Fruit fly (Drosophila melanogaster) whole organism, embryonic: ENCODE measurements around the gene CG14787.

Experiments
- Atf-2 ChIP-seq: fragments of 200-800 bp; sonication (Bioruptor generic); optimal IDR thresholded peaks from 2 replicates; lab custom pipeline; 2016; ENCODE audit warnings: missing biosample characterization, missing genetic modification characterization
- CG1024 ChIP-seq: fragments of 200-800 bp; sonication (Bioruptor generic); IDR thresholded peaks from 2 replicates; pipeline ENCODE4 v1.3.6; 2022; ENCODE audit warnings: missing biosample characterization, missing genetic modification characterization
- CG10462 ChIP-seq: fragments of 200-800 bp; sonication (Bioruptor generic); optimal IDR thresholded peaks from 2 replicates; lab custom pipeline; 2016; ENCODE audit warnings: missing biosample characterization, missing genetic modification characterization
- CG10543 ChIP-seq: fragments of 200-800 bp; sonication (Bioruptor generic); optimal IDR thresholded peaks from 3 replicates; lab custom pipeline; 2017; ENCODE audit warnings: missing biosample characterization, mild to moderate bottlenecking, missing genetic modification characterization, moderate library complexity
- CG11504 ChIP-seq: fragments of 200-800 bp; sonication (Bioruptor generic); optimal IDR thresholded peaks from 3 replicates; lab custom pipeline; 2019; ENCODE audit warnings: missing biosample characterization, mild to moderate bottlenecking, missing genetic modification characterization, moderate library complexity
- CG12219 ChIP-seq: fragments of 200-800 bp; sonication (Bioruptor generic); optimal IDR thresholded peaks from 3 replicates; lab custom pipeline; 2018; ENCODE audit warnings: missing biosample characterization, mild to moderate bottlenecking, missing genetic modification characterization
- CG12659 ChIP-seq: fragments of 200-800 bp; sonication (Bioruptor generic); optimal IDR thresholded peaks from 3 replicates; lab custom pipeline; 2017; ENCODE audit warnings: mild to moderate bottlenecking, missing biosample characterization, missing genetic modification reagents, missing genetic modification characterization
- CG13775 ChIP-seq: fragments of 200-800 bp; sonication (Bioruptor generic); optimal IDR thresholded peaks from 3 replicates; lab custom pipeline; 2017; ENCODE audit warnings: missing biosample characterization, mild to moderate bottlenecking, missing genetic modification characterization
- CG14860 ChIP-seq: fragments of 200-800 bp; sonication (Bioruptor generic); IDR thresholded peaks from 3 replicates; pipeline ENCODE4 v1.3.6; 2022; ENCODE audit warnings: missing biosample characterization, missing genetic modification characterization; ENCODE audit not compliant: partially characterized antibody
- CG15269 ChIP-seq: fragments of 200-800 bp; sonication (Bioruptor generic); optimal IDR thresholded peaks from 2 replicates; lab custom pipeline; 2018; ENCODE audit warnings: missing biosample characterization, mild to moderate bottlenecking, missing genetic modification characterization, moderate library complexity
- CG1602 ChIP-seq: fragments of 200-800 bp; sonication (Bioruptor generic); optimal IDR thresholded peaks from 3 replicates; lab custom pipeline; 2016; ENCODE audit warnings: missing biosample characterization, missing genetic modification characterization
- CG16779 ChIP-seq: fragments of 200-800 bp; sonication (Bioruptor generic); IDR thresholded peaks from 2 replicates; pipeline ENCODE4 v1.3.6; 2022; ENCODE audit warnings: missing biosample characterization, missing genetic modification characterization
- CG2889 ChIP-seq: fragments of 200-800 bp; sonication (Bioruptor generic); IDR thresholded peaks from 3 replicates; pipeline ENCODE4 v1.3.6; 2022; ENCODE audit warnings: missing biosample characterization, missing genetic modification characterization
- CG30431 ChIP-seq: fragments of 200-800 bp; sonication (Bioruptor generic); optimal IDR thresholded peaks from 2 replicates; lab custom pipeline; 2017; ENCODE audit warnings: missing biosample characterization, missing genetic modification characterization
- CG32532 ChIP-seq: fragments of 200-800 bp; sonication (Bioruptor generic); IDR thresholded peaks from 2 replicates; pipeline ENCODE4 v1.3.6; 2022; ENCODE audit warnings: missing biosample characterization, missing genetic modification characterization
- CG3407 ChIP-seq: fragments of 200-800 bp; sonication (Bioruptor generic); optimal IDR thresholded peaks from 2 replicates; lab custom pipeline; 2018; ENCODE audit warnings: missing biosample characterization, mild to moderate bottlenecking, missing genetic modification characterization
- CG7963 ChIP-seq: fragments of 200-800 bp; sonication (Bioruptor generic); IDR thresholded peaks from 3 replicates; pipeline ENCODE4 v1.3.6; 2022; ENCODE audit warnings: missing biosample characterization, missing genetic modification characterization; ENCODE audit not compliant: partially characterized antibody
- CG9817 ChIP-seq: fragments of 200-800 bp; sonication (Bioruptor generic); optimal IDR thresholded peaks from 2 replicates; lab custom pipeline; 2018; ENCODE audit warnings: missing biosample characterization, mild to moderate bottlenecking, missing genetic modification characterization, moderate library complexity
- D19B ChIP-seq: fragments of 200-800 bp; sonication (Bioruptor generic); optimal IDR thresholded peaks from 2 replicates; lab custom pipeline; 2017; ENCODE audit warnings: missing biosample characterization, mild to moderate bottlenecking, missing genetic modification characterization
- Dip2 ChIP-seq: fragments of 200-800 bp; sonication (Bioruptor generic); IDR thresholded peaks from 2 replicates; pipeline ENCODE4 v1.3.6; 2022; ENCODE audit warnings: missing biosample characterization, missing genetic modification characterization
- Drgx ChIP-seq: fragments of 200-800 bp; sonication (Bioruptor generic); IDR thresholded peaks from 2 replicates; pipeline ENCODE4 v1.3.6; 2022; ENCODE audit warnings: missing biosample characterization, missing genetic modification characterization
- Fer3 ChIP-seq: fragments of 200-800 bp; sonication (Bioruptor generic); optimal IDR thresholded peaks from 2 replicates; lab custom pipeline; 2018; ENCODE audit warnings: missing biosample characterization, mild to moderate bottlenecking, missing genetic modification characterization, moderate library complexity
- H2.0 ChIP-seq: fragments of 200-800 bp; sonication (Bioruptor generic); IDR thresholded peaks from 2 replicates; pipeline ENCODE4 v1.3.6; 2022; ENCODE audit warnings: missing biosample characterization, missing genetic modification characterization
- HLH4C ChIP-seq: fragments of 200-800 bp; sonication (Bioruptor generic); IDR thresholded peaks from 3 replicates; pipeline ENCODE4 v1.3.6; 2022; ENCODE audit warnings: missing biosample characterization, missing genetic modification characterization; ENCODE audit not compliant: partially characterized antibody
- Hey ChIP-seq: fragments of 200-800 bp; sonication (Bioruptor generic); optimal IDR thresholded peaks from 3 replicates; lab custom pipeline; 2018; ENCODE audit warnings: missing biosample characterization, mild to moderate bottlenecking, missing genetic modification characterization
- Hmr ChIP-seq: fragments of 200-800 bp; sonication (Bioruptor generic); optimal IDR thresholded peaks from 3 replicates; lab custom pipeline; 2017; ENCODE audit warnings: mild to moderate bottlenecking, missing biosample characterization, missing genetic modification reagents, missing genetic modification characterization
- Hsf ChIP-seq: fragments of 200-800 bp; sonication (Bioruptor generic); optimal IDR thresholded peaks from 3 replicates; lab custom pipeline; 2016; ENCODE audit warnings: missing biosample characterization, missing genetic modification characterization
- Nf-YB ChIP-seq: fragments of 200-800 bp; sonication (Bioruptor generic); optimal IDR thresholded peaks from 3 replicates; lab custom pipeline; 2019; ENCODE audit warnings: missing biosample characterization, mild to moderate bottlenecking, missing genetic modification characterization, moderate library complexity
- Sox102F ChIP-seq: fragments of 200-800 bp; sonication (Bioruptor generic); optimal IDR thresholded peaks from 2 replicates; lab custom pipeline; 2018; ENCODE audit warnings: missing biosample characterization, mild to moderate bottlenecking, missing genetic modification characterization, moderate library complexity
- Spps ChIP-seq: fragments of 200-800 bp; sonication (Bioruptor generic); optimal IDR thresholded peaks from 2 replicates; lab custom pipeline; 2018; ENCODE audit warnings: missing biosample characterization, mild to moderate bottlenecking, missing genetic modification characterization
- bigmax ChIP-seq: fragments of 200-800 bp; sonication (Bioruptor generic); optimal IDR thresholded peaks from 2 replicates; lab custom pipeline; 2018; ENCODE audit warnings: missing biosample characterization, mild to moderate bottlenecking, missing genetic modification characterization
- caup ChIP-seq: fragments of 200-800 bp; sonication (Bioruptor generic); optimal IDR thresholded peaks from 3 replicates; lab custom pipeline; 2017; ENCODE audit warnings: missing biosample characterization, mild to moderate bottlenecking, missing genetic modification characterization, moderate library complexity; ENCODE audit not compliant: severe bottlenecking
- chinmo ChIP-seq: fragments of 200-800 bp; sonication (Bioruptor generic); IDR thresholded peaks from 4 replicates; pipeline ENCODE4 v1.3.6; 2022; ENCODE audit warnings: missing biosample characterization, missing genetic modification characterization; ENCODE audit not compliant: partially characterized antibody
- chn ChIP-seq: fragments of 200-800 bp; sonication (Bioruptor generic); optimal IDR thresholded peaks from 2 replicates; lab custom pipeline; 2016; ENCODE audit warnings: missing biosample characterization, missing genetic modification characterization
- danr ChIP-seq: fragments of 200-800 bp; sonication (Bioruptor generic); IDR thresholded peaks from 2 replicates; pipeline ENCODE4 v1.3.6; 2022; ENCODE audit warnings: missing biosample characterization, missing genetic modification characterization
- dmrt11E ChIP-seq: fragments of 200-800 bp; sonication (Bioruptor generic); optimal IDR thresholded peaks from 3 replicates; lab custom pipeline; 2018; ENCODE audit warnings: missing biosample characterization, mild to moderate bottlenecking, missing genetic modification characterization, moderate library complexity
- ems ChIP-seq: fragments of 200-800 bp; sonication (Bioruptor generic); optimal IDR thresholded peaks from 3 replicates; lab custom pipeline; 2016; ENCODE audit warnings: missing biosample characterization, missing genetic modification characterization
- esg ChIP-seq: fragments of 200-800 bp; sonication (Bioruptor generic); conservative IDR thresholded peaks from 2 replicates; pipeline ENCODE4 v1.3.6; 2022; ENCODE audit warnings: missing biosample characterization, missing genetic modification characterization
- fd102C ChIP-seq: fragments of 200-800 bp; sonication (Bioruptor generic); optimal IDR thresholded peaks from 2 replicates; lab custom pipeline; 2018; ENCODE audit warnings: missing biosample characterization, mild to moderate bottlenecking, missing genetic modification characterization, moderate library complexity
- ken ChIP-seq: fragments of 200-800 bp; sonication (Bioruptor generic); IDR thresholded peaks from 3 replicates; pipeline ENCODE4 v1.3.6; 2022; ENCODE audit warnings: missing biosample characterization, missing genetic modification characterization
- lilli ChIP-seq: fragments of 200-800 bp; sonication (Bioruptor generic); optimal IDR thresholded peaks from 3 replicates; lab custom pipeline; 2016; ENCODE audit warnings: missing biosample characterization, missing genetic modification characterization
- pros ChIP-seq: fragments of 200-800 bp; sonication (Bioruptor generic); optimal IDR thresholded peaks from 3 replicates; lab custom pipeline; 2019; ENCODE audit warnings: missing biosample characterization, mild to moderate bottlenecking, missing genetic modification characterization, moderate library complexity
- repo ChIP-seq: fragments of 200-800 bp; sonication (Bioruptor generic); optimal IDR thresholded peaks from 2 replicates; lab custom pipeline; 2016; ENCODE audit warnings: missing biosample characterization, missing genetic modification characterization
- slp2 ChIP-seq: fragments of 200-800 bp; sonication (Bioruptor generic); optimal IDR thresholded peaks from 2 replicates; lab custom pipeline; 2016; ENCODE audit warnings: missing biosample characterization, missing genetic modification characterization
- sr ChIP-seq: fragments of 200-800 bp; sonication (Bioruptor generic); IDR thresholded peaks from 3 replicates; pipeline ENCODE4 v1.3.6; 2022; ENCODE audit warnings: missing biosample characterization, missing genetic modification characterization
- sug ChIP-seq: fragments of 200-800 bp; optimal IDR thresholded peaks from 2 replicates; lab custom pipeline; 2019; ENCODE audit warnings: missing biosample characterization, mild to moderate bottlenecking, missing genetic modification characterization, moderate library complexity
- tap ChIP-seq: fragments of 200-800 bp; optimal IDR thresholded peaks from 3 replicates; lab custom pipeline; 2019; ENCODE audit warnings: missing biosample characterization, mild to moderate bottlenecking, missing genetic modification characterization, moderate library complexity
- trh ChIP-seq: fragments of 200-800 bp; sonication (Bioruptor generic); optimal IDR thresholded peaks from 2 replicates; lab custom pipeline; 2016; ENCODE audit warnings: missing biosample characterization, missing genetic modification characterization
- twi ChIP-seq: fragments of 200-800 bp; optimal IDR thresholded peaks from 2 replicates; lab custom pipeline; 2019; ENCODE audit warnings: missing biosample characterization, mild to moderate bottlenecking, missing genetic modification characterization, moderate library complexity
- zen ChIP-seq: fragments of 200-800 bp; sonication (Bioruptor generic); optimal IDR thresholded peaks from 3 replicates; lab custom pipeline; 2018; ENCODE audit warnings: missing biosample characterization, mild to moderate bottlenecking, missing genetic modification characterization, moderate library complexity
- zf30C ChIP-seq: fragments of 200-800 bp; sonication (Bioruptor generic); optimal IDR thresholded peaks from 3 replicates; lab custom pipeline; 2018; ENCODE audit warnings: missing biosample characterization, mild to moderate bottlenecking, missing genetic modification characterization

The CG14787 gene

DNA sequence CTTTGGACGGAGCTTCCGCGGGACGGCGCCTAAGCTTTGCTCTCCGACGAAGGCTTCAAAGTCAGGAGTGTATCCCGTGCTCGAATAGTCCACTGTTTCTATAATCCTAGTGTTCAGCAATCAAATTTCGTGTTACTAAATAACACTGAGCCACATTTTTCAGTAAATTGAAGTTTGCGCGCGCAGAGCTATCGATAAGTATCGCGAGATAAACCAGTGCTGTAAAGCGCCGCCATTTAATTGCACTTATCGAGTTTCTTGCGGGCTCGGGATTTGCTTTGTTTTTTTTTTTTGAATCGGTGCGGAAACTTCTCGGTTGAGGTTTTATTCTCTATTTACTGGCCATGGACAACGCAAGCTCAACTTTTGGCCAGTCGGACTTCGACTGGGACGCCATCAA lies 15.4 kb upstream of the CG14787 start, which contains the start of the genes Rab27 and mei-38 (continued):
- TF ChIP-seq bigmax (GFP tag; lab: Kevin White, UChicago) (no peak), lilli (GFP tag; lab: Kevin White, UChicago) (peak; percentile 18), CG16779 (GFP tag; lab: Robert Waterston, UW) (no peak), H2.0 (no peak), sr (GFP tag; lab: Robert Waterston, UW) (no peak), CG11504 (no peak), Fer3 (tag; lab: Kevin White, UChicago) (no peak), zen (tag; lab: Kevin White, UChicago) (peak; percentile 53), Hey (tag; lab: Kevin White, UChicago) (no peak), Hsf (GFP tag; lab: Kevin White, UChicago) (no peak), Drgx (GFP tag; lab: Robert Waterston, UW) (no peak), CG1024 (no peak), esg (GFP tag; lab: Robert Waterston, UW) (no peak), trh (GFP tag; lab: Kevin White, UChicago) (no peak), sug (tag; lab: Kevin White, UChicago) (no peak), Hmr (GFP tag; lab: Kevin White, UChicago) (no peak), CG1602 (no peak), D19B (GFP tag; lab: Kevin White, UChicago) (no peak), danr (GFP tag; lab: Robert Waterston, UW) (no peak), Dip2 (GFP tag; lab: Robert Waterston, UW) (no peak), slp2 (GFP tag; lab: Kevin White, UChicago) (no peak), CG32532 (no peak), repo (GFP tag; lab: Kevin White, UChicago) (peak; percentile 5), chinmo (GFP tag; lab: Robert Waterston, UW) (0 out of 4 replicates have a peak, but pooled peaks have one; percentile 61), HLH4C (GFP tag; lab: Robert Waterston, UW) (peak; percentile 62; the same call in 2 of the 3 replicates), CG12219 (no peak), CG12659 (GFP tag; lab: Kevin White, UChicago) (no peak), chn (GFP tag; lab: Kevin White, UChicago) (no peak), CG3407 (GFP tag; lab: Kevin White, UChicago) (no peak), CG14860 (GFP tag; lab: Robert Waterston, UW) (no peak), caup (peak; percentile 22), fd102C (GFP tag; lab: Kevin White, UChicago) (no peak), Sox102F (GFP tag; lab: Kevin White, UChicago) (no peak), CG30431 (GFP tag; lab: Kevin White, UChicago) (no peak), ems (no peak), CG9817 (tag; lab: Kevin White, UChicago) (no peak), CG10543 (GFP tag; lab: Kevin White, UChicago) (no peak), CG2889 (GFP tag; lab: Robert Waterston, UW) (no peak), twi (tag; lab: Kevin White, UChicago) (no peak), dmrt11E (tag; lab: Kevin White, UChicago) (no peak), CG15269 (tag; lab: Kevin White, UChicago) (no peak), Atf-2 (GFP tag; lab: Kevin White, UChicago) (no peak), CG10462 (GFP tag; lab: Kevin White, UChicago) (no peak), Spps (tag; lab: Kevin White, UChicago) (no peak), pros (GFP tag; lab: Kevin White, UChicago) (no peak), Nf-YB (GFP tag; lab: Kevin White, UChicago) (no peak), CG7963 (peak; percentile 53; the same call in 1 of the 3 replicates), tap (tag; lab: Kevin White, UChicago) (no peak), zf30C (GFP tag; lab: Kevin White, UChicago) (peak; percentile 40), CG13775 (GFP tag; lab: Kevin White, UChicago) (no peak), ken (GFP tag; lab: Robert Waterston, UW) (0 out of 3 replicates have a peak, but pooled peaks have one; percentile 48)
